Worm (Caenorhabditis elegans) whole organism, L1 larva: Measurements from ENCODE around the gene acs-6.

Experiments
- C04F5.9 ChIP-seq: sonication (generic microtip); optimal IDR thresholded peaks from 2 replicates; lab custom pipeline; 2016; ENCODE audit warnings: missing genetic modification characterization, missing compliant biosample characterization
- C34B4.2 ChIP-seq: sonication (generic microtip); optimal IDR thresholded peaks from 2 replicates; lab custom pipeline; 2017; ENCODE audit warnings: mild to moderate bottlenecking, missing genetic modification characterization, missing compliant biosample characterization
- F16B12.6 ChIP-seq: fragments of 150-350 bp; optimal IDR thresholded peaks from 2 replicates; lab custom pipeline; 2014; ENCODE audit warnings: missing biosample characterization, missing genetic modification characterization
- Y116A8C.19 ChIP-seq: sonication (generic microtip); optimal IDR thresholded peaks from 2 replicates; lab custom pipeline; 2016; ENCODE audit warnings: missing compliant biosample characterization, missing genetic modification characterization, borderline replicate concordance
- aha-1 ChIP-seq: fragments of 150-350 bp; optimal IDR thresholded peaks from 2 replicates; lab custom pipeline; 2014; ENCODE audit warnings: missing biosample characterization, missing genetic modification characterization
- alr-1 ChIP-seq: fragments of 200-800 bp; sonication (Bioruptor generic); optimal IDR thresholded peaks from 2 replicates; lab custom pipeline; 2018; ENCODE audit warnings: borderline replicate concordance, mild to moderate bottlenecking, missing genetic modification characterization, missing compliant biosample characterization
- ama-1 ChIP-seq: fragments of 150-350 bp; optimal IDR thresholded peaks from 2 replicates; lab custom pipeline; 2014
- dpl-1 ChIP-seq, 3 experiments: fragments of 150-350 bp in 2 of 3; sonication (generic microtip) in 1 of 3; optimal IDR thresholded peaks; 2 replicates each; lab custom pipeline; 2014 to 2017; ENCODE audit warnings: missing biosample characterization in 3 of 3, missing genetic modification characterization in 3 of 3, missing genetic modification reagents in 3 of 3
- dsc-1 ChIP-seq: sonication (generic microtip); optimal IDR thresholded peaks from 2 replicates; lab custom pipeline; 2016; ENCODE audit warnings: mild to moderate bottlenecking, missing genetic modification characterization, missing compliant biosample characterization
- efl-1 ChIP-seq, 4 experiments: fragments of 150-350 bp; optimal IDR thresholded peaks in 3 of 4; peaks in 1 of 4; 1 replicate in 1 of 4; 2 replicates in 3 of 4; lab custom pipeline; 2014; ENCODE audit warnings: missing biosample characterization in 2 of 4, missing genetic modification characterization in 2 of 4, missing genetic modification reagents in 2 of 4
- efl-3 ChIP-seq: fragments of 200-800 bp; sonication (Bioruptor generic); optimal IDR thresholded peaks from 2 replicates; lab custom pipeline; 2018; ENCODE audit warnings: mild to moderate bottlenecking, missing genetic modification characterization, missing compliant biosample characterization
- egl-27 ChIP-seq, 2 experiments: fragments of 150-350 bp in 1 of 2; sonication (generic microtip); optimal IDR thresholded peaks; 3 replicates each; lab custom pipeline; 2017 to 2018; ENCODE audit warnings: missing biosample characterization in 2 of 2, missing genetic modification characterization in 2 of 2, missing genetic modification reagents in 2 of 2
- fkh-4 ChIP-seq: sonication (generic microtip); optimal IDR thresholded peaks from 2 replicates; lab custom pipeline; 2016; ENCODE audit warnings: missing compliant biosample characterization, missing genetic modification characterization, borderline replicate concordance
- hlh-17 ChIP-seq: fragments of 200-800 bp; sonication (Bioruptor generic); optimal IDR thresholded peaks from 2 replicates; lab custom pipeline; 2018; ENCODE audit warnings: missing genetic modification characterization, mild to moderate bottlenecking, missing compliant biosample characterization, moderate library complexity, borderline replicate concordance
- hlh-4 ChIP-seq: sonication (generic microtip); optimal IDR thresholded peaks from 2 replicates; lab custom pipeline; 2016; ENCODE audit warnings: mild to moderate bottlenecking, missing genetic modification characterization, missing compliant biosample characterization
- hpl-2 ChIP-seq: fragments of 150-350 bp; optimal IDR thresholded peaks from 2 replicates; lab custom pipeline; 2014; ENCODE audit warnings: missing biosample characterization, missing genetic modification reagents, missing genetic modification characterization
- irx-1 ChIP-seq: sonication (generic microtip); optimal IDR thresholded peaks from 2 replicates; lab custom pipeline; 2016; ENCODE audit warnings: missing genetic modification characterization, missing compliant biosample characterization
- isw-1 ChIP-seq: fragments of 200-800 bp; sonication (Bioruptor generic); IDR thresholded peaks from 2 replicates; pipeline ENCODE4 v1.3.6; 2022; ENCODE audit warnings: missing genetic modification characterization, missing compliant biosample characterization
- lin-14 ChIP-seq: fragments of 200-800 bp; sonication (Bioruptor generic); optimal IDR thresholded peaks from 2 replicates; lab custom pipeline; 2018; ENCODE audit warnings: mild to moderate bottlenecking, missing genetic modification characterization, moderate library complexity, missing compliant biosample characterization
- lir-3 ChIP-seq: sonication (generic microtip); optimal IDR thresholded peaks from 2 replicates; lab custom pipeline; 2016; ENCODE audit warnings: mild to moderate bottlenecking, missing genetic modification characterization, moderate library complexity, missing compliant biosample characterization; ENCODE audit not compliant: poor library complexity
- mab-9 ChIP-seq: fragments of 200-800 bp; sonication (Bioruptor generic); IDR thresholded peaks from 2 replicates; pipeline ENCODE4 v1.3.6; 2022; ENCODE audit warnings: missing genetic modification reagents, missing genetic modification characterization, missing compliant biosample characterization
- mdl-1 ChIP-seq, 2 experiments: fragments of 150-350 bp; optimal IDR thresholded peaks; 2 replicates each; lab custom pipeline; 2014 to 2017; ENCODE audit warnings: missing biosample characterization in 2 of 2, missing genetic modification characterization in 2 of 2, inconsistent platforms in 1 of 2
- mef-2 ChIP-seq: fragments of 150-350 bp; optimal IDR thresholded peaks from 2 replicates; lab custom pipeline; 2014; ENCODE audit warnings: missing biosample characterization, missing genetic modification characterization
- nhr-12 ChIP-seq: sonication (generic microtip); optimal IDR thresholded peaks from 2 replicates; lab custom pipeline; 2017; ENCODE audit warnings: missing biosample characterization, missing genetic modification characterization
- nhr-20 ChIP-seq: sonication (generic microtip); optimal IDR thresholded peaks from 2 replicates; lab custom pipeline; 2016; ENCODE audit warnings: mild to moderate bottlenecking, missing genetic modification characterization, missing compliant biosample characterization
- nhr-237 ChIP-seq: fragments of 150-350 bp; optimal IDR thresholded peaks from 2 replicates; lab custom pipeline; 2014; ENCODE audit warnings: missing biosample characterization, missing genetic modification characterization
- nhr-71 ChIP-seq: sonication (generic microtip); optimal IDR thresholded peaks from 2 replicates; lab custom pipeline; 2016; ENCODE audit warnings: mild to moderate bottlenecking, missing genetic modification characterization, moderate library complexity, missing compliant biosample characterization
- nhr-76 ChIP-seq: sonication (generic microtip); optimal IDR thresholded peaks from 2 replicates; lab custom pipeline; 2017; ENCODE audit warnings: missing biosample characterization, missing genetic modification characterization
- nhr-84 ChIP-seq: sonication (generic microtip); optimal IDR thresholded peaks from 2 replicates; lab custom pipeline; 2017; ENCODE audit warnings: missing biosample characterization, missing genetic modification characterization
- nhr-85 ChIP-seq: sonication (generic microtip); peaks from one replicate; lab custom pipeline; 2016; ENCODE audit warnings: missing genetic modification characterization, inconsistent platforms, missing compliant biosample characterization
- pag-3 ChIP-seq: sonication (generic microtip); optimal IDR thresholded peaks from 2 replicates; lab custom pipeline; 2017; ENCODE audit warnings: missing genetic modification characterization, mild to moderate bottlenecking, missing compliant biosample characterization, antibody characterized with exemption, borderline replicate concordance; ENCODE audit not compliant: insufficient read depth
- pax-3 ChIP-seq: fragments of 200-800 bp; sonication (Bioruptor generic); optimal IDR thresholded peaks from 2 replicates; lab custom pipeline; 2018; ENCODE audit warnings: mild to moderate bottlenecking, missing genetic modification characterization, moderate library complexity, missing compliant biosample characterization
- pqm-1 ChIP-seq: sonication (generic microtip); optimal IDR thresholded peaks from 3 replicates; lab custom pipeline; 2017; ENCODE audit warnings: missing biosample characterization, missing genetic modification characterization
- rnt-1 ChIP-seq: sonication (generic microtip); optimal IDR thresholded peaks from 2 replicates; lab custom pipeline; 2016; ENCODE audit warnings: mild to moderate bottlenecking, missing genetic modification characterization, moderate library complexity, missing compliant biosample characterization
- skn-1 ChIP-seq: fragments of 150-350 bp; optimal IDR thresholded peaks from 2 replicates; lab custom pipeline; 2014; ENCODE audit warnings: missing biosample characterization, missing genetic modification characterization
- snpc-4 ChIP-seq: fragments of 150-350 bp; optimal IDR thresholded peaks from 2 replicates; lab custom pipeline; 2014; ENCODE audit warnings: missing biosample characterization, missing genetic modification characterization
- sox-4 ChIP-seq: sonication (generic microtip); optimal IDR thresholded peaks from 2 replicates; lab custom pipeline; 2016; ENCODE audit warnings: missing genetic modification characterization, missing compliant biosample characterization
- sptf-1 ChIP-seq: fragments of 150-350 bp; optimal IDR thresholded peaks from 2 replicates; lab custom pipeline; 2014; ENCODE audit warnings: missing biosample characterization, missing genetic modification characterization
- swsn-7 ChIP-seq: sonication (generic microtip); optimal IDR thresholded peaks from 2 replicates; lab custom pipeline; 2016; ENCODE audit warnings: missing genetic modification characterization, missing compliant biosample characterization
- tbx-2 ChIP-seq: sonication (generic microtip); optimal IDR thresholded peaks from 2 replicates; lab custom pipeline; 2016; ENCODE audit warnings: missing genetic modification characterization, missing compliant biosample characterization
- unc-30 ChIP-seq: sonication (generic microtip); optimal IDR thresholded peaks from 2 replicates; lab custom pipeline; 2017; ENCODE audit warnings: missing biosample characterization, missing genetic modification characterization
- unc-86 ChIP-seq: sonication (generic microtip); optimal IDR thresholded peaks from 2 replicates; lab custom pipeline; 2016; ENCODE audit warnings: missing genetic modification characterization, missing compliant biosample characterization
- zip-4 ChIP-seq: fragments of 200-800 bp; sonication (Bioruptor generic); optimal IDR thresholded peaks from 2 replicates; lab custom pipeline; 2018; ENCODE audit warnings: mild to moderate bottlenecking, missing genetic modification characterization, moderate library complexity, missing compliant biosample characterization

Gene acs-6

ce11 chrII:7104794-7105613, 43.2 kb downstream of the acs-6 start, which contains the start of the genes farl-11 and rpl-33 (continued):
- TF ChIP-seq isw-1 (GFP tag; lab: Robert Waterston, UW), result peak; percentile 80
- no peak for TF ChIP-seq sptf-1 (tag; lab: Kevin White, UChicago)
- TF ChIP-seq tbx-2 (tag; lab: Kevin White, UChicago), result peak; percentile 81
- no peak for TF ChIP-seq fkh-4
- no peak for TF ChIP-seq hlh-17 (GFP tag; lab: Kevin White, UChicago)
- no peak for TF ChIP-seq aha-1
- TF ChIP-seq mab-9, result no peak
- no peak for TF ChIP-seq hlh-4 (tag; lab: Kevin White, UChicago)
- peak; percentile 58 for TF ChIP-seq lir-3
- peak; percentile 45 for TF ChIP-seq sox-4 (tag; lab: Kevin White, UChicago)
- peak; percentile 52 for TF ChIP-seq hpl-2

- no peak for TF ChIP-seq swsn-7
- no peak for TF ChIP-seq unc-86 (tag; lab: Kevin White, UChicago)
- no peak for TF ChIP-seq zip-4 (GFP tag; lab: Kevin White, UChicago)
- TF ChIP-seq irx-1, result no peak
- TF ChIP-seq nhr-12, result no peak
- no peak for TF ChIP-seq tbx-2 (tag; lab: Kevin White, UChicago)
- TF ChIP-seq nhr-71 (tag; lab: Kevin White, UChicago), result no peak
- TF ChIP-seq mef-2 (tag; lab: Kevin White, UChicago), result no peak
- no peak for TF ChIP-seq pax-3 (tag; lab: Kevin White, UChicago)
- no peak for TF ChIP-seq alr-1 (tag; lab: Kevin White, UChicago)
- TF ChIP-seq egl-27 (tag; optimal IDR thresholded peaks at IDR 0.05; lab: Kevin White, UChicago), result no peak
- TF ChIP-seq F16B12.6 (tag; lab: Kevin White, UChicago), result no peak
- no peak for TF ChIP-seq mdl-1 (tag; optimal IDR thresholded peaks at IDR 0.05; lab: Kevin White, UChicago)
- no peak for TF ChIP-seq hlh-17 (GFP tag; lab: Kevin White, UChicago)
- TF ChIP-seq, all 84 proteins: peak for 0
These were observed 44.5 kb downstream of the acs-6 start for ce11 chrII:7106313-7106712.

- no peak for TF ChIP-seq rnt-1 (tag; lab: Kevin White, UChicago)
- no peak for TF ChIP-seq skn-1
- no peak for TF ChIP-seq egl-27 (tag; optimal IDR thresholded peaks at IDR 0.05; lab: Kevin White, UChicago)
- no peak for TF ChIP-seq zip-4 (GFP tag; lab: Kevin White, UChicago)
- no peak for TF ChIP-seq nhr-237 (tag; lab: Kevin White, UChicago)
- no peak for TF ChIP-seq dsc-1
- TF ChIP-seq mdl-1 (tag; optimal IDR thresholded peaks at IDR 0.05; lab: Kevin White, UChicago), result no peak
- no peak for TF ChIP-seq C34B4.2 (tag; lab: Kevin White, UChicago)
- no peak for TF ChIP-seq Y116A8C.19 (tag; lab: Kevin White, UChicago)
- TF ChIP-seq efl-3 (GFP tag; lab: Kevin White, UChicago), result no peak
These were observed 48.1 kb downstream of the acs-6 start, which contains the start of gene F10E7.9 for ce11 chrII:7109956-7110355. Gene F10E7.9, minus strand, starts transcription at chrII:7110056.

DNA sequence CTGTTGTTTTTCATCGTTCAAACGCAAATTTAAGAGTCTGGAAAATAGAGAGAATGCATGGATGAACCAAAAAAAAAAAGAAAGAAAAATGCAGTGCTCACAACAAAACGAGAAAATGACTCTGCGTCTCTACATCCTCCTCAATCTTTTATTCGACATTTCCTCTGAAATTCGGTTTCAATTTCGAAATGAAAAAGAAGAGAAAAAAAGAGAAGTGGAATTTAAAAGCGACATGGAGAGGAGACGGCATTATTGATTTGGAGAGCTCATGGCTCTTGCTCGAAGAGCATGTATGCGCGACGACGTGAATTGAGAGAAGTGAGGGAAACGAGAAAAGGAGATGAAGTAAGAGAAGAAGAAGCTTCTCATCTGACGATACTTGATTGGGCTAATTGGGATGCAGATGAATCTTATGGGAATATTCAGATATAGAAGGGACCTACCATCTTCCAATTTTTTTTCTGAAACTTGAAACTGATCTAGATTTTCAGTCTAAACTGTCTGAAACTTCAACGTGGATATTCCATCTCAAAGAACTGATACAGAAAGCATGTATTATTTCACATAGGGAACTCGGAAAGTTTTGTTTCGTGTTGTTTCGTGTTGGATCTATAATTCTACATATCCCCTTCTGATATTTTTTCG, 49.3 kb downstream of the acs-6 start:
- TF ChIP-seq C04F5.9 (tag; lab: Kevin White, UChicago), result no peak
- TF ChIP-seq irx-1, result no peak
- no peak for TF ChIP-seq nhr-76 (tag; lab: Kevin White, UChicago)
- no peak for TF ChIP-seq efl-3 (GFP tag; lab: Kevin White, UChicago)
- no peak for TF ChIP-seq nhr-20 (tag; lab: Kevin White, UChicago)
- peak; percentile 67 for TF ChIP-seq lin-14 (GFP tag; lab: Kevin White, UChicago)
- TF ChIP-seq C34B4.2 (tag; lab: Kevin White, UChicago), result no peak
- no peak for TF ChIP-seq nhr-85 (tag; lab: Kevin White, UChicago)
- no peak for TF ChIP-seq hpl-2
- peak in 1 of 2 experiments; percentile 5 for TF ChIP-seq efl-1 (optimal IDR thresholded peaks at IDR 0.05; lab: Kevin White, UChicago)
- no peak for TF ChIP-seq efl-1 (GFP tag; optimal IDR thresholded peaks at IDR 0.05 in 1 of 2; lab: Kevin White, UChicago)
- TF ChIP-seq ama-1 (lab: Kevin White, UChicago), result no peak
- no peak for TF ChIP-seq pag-3 (tag; lab: Kevin White, UChicago)
- TF ChIP-seq dsc-1, result no peak
- no peak for TF ChIP-seq dpl-1 (GFP tag; optimal IDR thresholded peaks at IDR 0.05; lab: Kevin White, UChicago)
- peak; percentile 18; the same call in 1 of the 2 replicates for TF ChIP-seq isw-1 (GFP tag; lab: Robert Waterston, UW)
- TF ChIP-seq nhr-84 (tag; lab: Kevin White, UChicago), result no peak
- no peak for TF ChIP-seq unc-30 (tag; lab: Kevin White, UChicago)
- TF ChIP-seq pqm-1 (tag; lab: Kevin White, UChicago), result no peak
- no peak for TF ChIP-seq snpc-4 (tag; lab: Kevin White, UChicago)
- TF ChIP-seq rnt-1 (tag; lab: Kevin White, UChicago), result no peak
